Worm (Caenorhabditis elegans): Measurements from ENCODE around the gene E02C12.6.

E02C12.6 gene

DNA sequence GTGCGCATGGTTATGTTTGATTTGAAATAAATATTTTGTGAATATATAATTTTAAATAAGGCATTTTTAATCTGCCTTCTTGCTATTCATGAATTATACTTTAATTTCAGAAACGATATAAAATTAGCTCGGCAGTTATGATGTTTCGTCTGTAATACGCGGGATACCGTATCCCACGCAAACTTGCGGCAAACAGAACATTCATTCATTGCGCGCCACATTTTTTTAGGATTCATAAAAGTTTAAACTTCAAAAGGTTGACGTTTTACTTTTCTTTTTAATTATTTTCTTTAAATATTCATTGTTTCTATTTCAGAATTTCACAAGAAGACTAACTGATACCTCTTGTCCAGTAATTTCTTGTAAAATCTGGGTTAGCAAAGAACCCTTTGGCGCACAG lies 48.0 kb downstream of the E02C12.6 start, which contains the start of gene tag-153:
tag-153 (plus strand) TSS at position 200 of the 400 bp plus-strand sequence.
- TF ChIP-seq ham-2 (GFP tag; optimal IDR thresholded peaks at IDR 0.05) (no peak), ztf-11 (tag; optimal IDR thresholded peaks at IDR 0.05) (no peak), bed-3 (GFP tag; optimal IDR thresholded peaks at IDR 0.05) (no peak), mep-1 (tag; optimal IDR thresholded peaks at IDR 0.05) (no peak), snpc-4 (tag; optimal IDR thresholded peaks at IDR 0.05) (no peak)

DNA sequence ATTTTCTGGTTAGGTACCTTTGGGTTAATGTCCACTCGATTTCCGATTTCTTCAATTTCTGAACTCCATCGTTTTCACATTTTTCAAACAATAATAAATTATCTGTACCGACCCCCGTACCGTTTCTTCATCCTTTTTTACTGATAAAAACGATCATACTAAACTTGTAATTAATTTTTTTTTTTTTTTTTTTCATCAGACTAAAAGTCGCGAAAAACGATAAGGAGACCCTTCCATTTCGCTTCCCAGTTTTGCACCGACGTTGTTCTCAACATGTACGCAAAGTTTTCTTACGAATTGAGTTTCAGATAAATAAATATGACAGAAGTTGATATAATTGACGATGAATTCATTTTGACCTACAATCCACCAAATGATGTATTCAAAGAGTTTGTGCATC lies 49.7 kb downstream of the E02C12.6 start, which contains the start of gene F44A2.7:
F44A2.7 (plus strand) TSS at position 301 of the 400 bp plus-strand sequence.
- TF ChIP-seq cnd-1 (tag; optimal IDR thresholded peaks at IDR 0.05) = no peak
- TF ChIP-seq snpc-4 (tag; optimal IDR thresholded peaks at IDR 0.05) = no peak

All from whole organism, mixed stage, embryonic.